Worm (Caenorhabditis elegans): Measurements from ENCODE around the gene srh-76.
A peak's percentile ranks its signal among the peaks of the same experiment; 100 is the strongest.

The srh-76 gene

DNA sequence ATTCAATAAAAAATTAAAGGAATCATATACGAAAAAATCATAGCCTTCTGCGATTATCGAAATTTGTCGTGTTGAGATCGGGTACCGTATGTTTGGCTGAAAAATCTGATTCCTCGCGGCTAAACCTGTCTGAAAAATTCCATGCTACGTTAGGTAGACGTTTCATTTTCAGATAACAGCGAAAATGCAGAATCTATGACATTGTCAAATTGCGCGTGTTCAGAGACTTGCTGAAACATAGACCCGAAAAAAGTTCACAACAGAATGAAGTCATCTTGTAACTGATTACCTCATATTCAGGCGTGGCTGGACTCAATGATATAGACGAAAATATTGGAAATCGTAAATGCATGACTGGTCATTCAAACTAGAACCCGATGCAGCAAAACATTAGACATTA is at the start of gene srh-76:
Gene srh-76, plus strand, starts transcription at position 301 of the 400 bp plus-strand sequence.
- TF ChIP-seq Y116A8C.19 (tag; optimal IDR thresholded peaks at IDR 0.05; ENCODE audit: borderline replicate concordance): no peak
- no peak for TF ChIP-seq alr-1 (tag; optimal IDR thresholded peaks at IDR 0.05; ENCODE audit: borderline replicate concordance)
- no peak for TF ChIP-seq egl-27 (tag; optimal IDR thresholded peaks at IDR 0.05)

DNA sequence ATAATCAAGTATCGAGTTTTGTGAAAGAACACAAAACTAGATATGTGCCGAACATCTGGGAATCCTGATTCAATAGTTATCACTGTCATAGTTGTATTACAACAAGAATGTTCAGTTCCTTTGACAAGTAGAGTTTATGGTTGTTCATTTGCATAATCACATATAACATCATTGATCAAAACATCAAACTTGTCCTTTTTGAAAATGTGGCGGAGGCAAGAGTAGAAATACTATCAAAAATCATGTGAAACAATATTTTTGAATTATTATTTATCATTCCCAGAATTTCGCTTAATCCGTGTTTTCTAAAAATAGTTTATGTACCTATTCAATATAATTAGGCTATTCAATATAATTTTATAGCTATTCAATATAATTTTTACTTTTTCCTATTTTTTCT is 48.3 kb upstream of the srh-76 start, which contains the start of gene F44E7.7:
Gene F44E7.7, minus strand, starts transcription at position 101 of the 400 bp plus-strand sequence.
- TF ChIP-seq C34B4.2 (tag; optimal IDR thresholded peaks at IDR 0.05) (no peak), lin-35 (GFP tag; optimal IDR thresholded peaks at IDR 0.05) (no peak), jun-1 (tag; optimal IDR thresholded peaks at IDR 0.05) (no peak), C04F5.9 (tag; optimal IDR thresholded peaks at IDR 0.05) (no peak), pag-3 (tag; optimal IDR thresholded peaks at IDR 0.05; ENCODE audit: borderline replicate concordance, insufficient read depth) (no peak), ets-5 (GFP tag; IDR thresholded peaks at IDR 0.05) (no peak), ceh-8 (GFP tag; optimal IDR thresholded peaks at IDR 0.05) (no peak), aly-2 (tag; optimal IDR thresholded peaks at IDR 0.05) (no peak), efl-3 (GFP tag; optimal IDR thresholded peaks at IDR 0.05) (no peak), ama-1 (optimal IDR thresholded peaks at IDR 0.05) (no peak)

DNA sequence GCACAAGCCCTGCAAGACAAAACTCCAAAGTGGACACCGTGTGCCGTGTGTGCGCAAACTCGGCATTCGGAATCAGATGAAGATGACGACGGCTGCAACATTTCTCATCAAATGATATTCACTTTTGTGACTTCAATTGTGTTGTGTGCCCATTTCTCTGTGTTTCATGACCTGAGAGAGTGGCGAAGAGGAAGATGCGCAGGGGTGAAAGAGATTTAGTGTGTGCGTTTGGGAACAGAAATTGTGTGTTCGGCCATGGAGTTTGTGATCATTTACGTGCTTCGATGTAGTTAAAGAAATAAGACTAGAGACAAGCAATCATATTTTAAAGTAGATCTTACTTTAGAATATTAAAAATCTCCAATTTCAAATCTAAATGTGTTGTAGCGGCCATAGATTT is 45.0 kb upstream of the srh-76 start:
- TF ChIP-seq unc-86 (tag; optimal IDR thresholded peaks at IDR 0.05) (no peak), nhr-85 (tag) (no peak), isw-1 (GFP tag; IDR thresholded peaks at IDR 0.05) (no peak), efl-1 (optimal IDR thresholded peaks at IDR 0.05) (no peak), efl-1 (GFP tag; optimal IDR thresholded peaks at IDR 0.05 in 1 of 2) (no peak), dpl-1 (GFP tag; optimal IDR thresholded peaks at IDR 0.05) (no peak), sup-37 (GFP tag; optimal IDR thresholded peaks at IDR 0.05) (no peak), elt-2 (tag; optimal IDR thresholded peaks at IDR 0.05) (no peak), aly-2 (tag; optimal IDR thresholded peaks at IDR 0.05) (no peak), lin-14 (GFP tag; optimal IDR thresholded peaks at IDR 0.05) (peak; percentile 62), nhr-20 (tag; optimal IDR thresholded peaks at IDR 0.05) (peak; percentile 0)

DNA sequence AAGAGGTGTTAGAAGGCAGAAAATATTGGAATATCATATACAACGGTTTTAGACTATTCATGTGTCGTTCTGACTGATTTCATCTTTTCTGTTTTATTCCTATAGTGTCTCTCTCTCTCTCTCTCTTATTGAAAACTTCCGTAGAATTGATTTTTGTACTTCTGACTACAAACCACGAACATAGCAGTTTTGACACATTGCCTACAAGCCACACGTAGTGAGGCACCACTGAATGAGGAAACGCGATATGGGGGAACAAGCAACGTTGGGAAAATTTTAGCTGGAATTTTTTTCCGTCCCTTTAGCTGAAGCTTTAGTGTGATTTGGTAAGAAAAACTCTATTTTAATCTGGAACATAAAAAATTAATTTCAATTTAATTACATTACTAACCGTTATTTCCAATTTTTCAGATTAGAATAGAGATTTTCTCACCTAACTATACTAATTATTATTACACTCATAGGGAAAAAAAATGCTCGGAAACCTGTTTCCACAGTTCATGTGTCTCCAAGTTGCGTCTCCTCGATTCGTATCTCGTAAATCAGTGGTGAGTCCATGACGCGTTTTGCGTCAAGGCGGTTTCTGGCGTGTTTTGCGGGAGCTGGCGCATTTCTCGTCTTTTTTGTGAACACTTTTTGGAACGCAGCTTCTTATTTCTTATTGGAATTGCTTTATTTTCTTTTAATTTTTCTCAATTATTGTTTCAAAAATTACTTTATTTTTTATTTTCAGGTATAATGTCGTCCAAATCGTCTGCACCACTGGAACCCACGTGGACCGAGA is 42.9 kb upstream of the srh-76 start, which contains the start of the genes nhr-142 and F44E7.9:
Gene nhr-142, minus strand, starts transcription at position 57 of the 784 bp plus-strand sequence.
Gene F44E7.9, plus strand, starts transcription at position 734 of the 784 bp plus-strand sequence.
- TF ChIP-seq rnt-1 (tag; optimal IDR thresholded peaks at IDR 0.05): peak; percentile 96
- TF ChIP-seq nhr-47 (tag; optimal IDR thresholded peaks at IDR 0.05): peak; percentile 92
- peak; percentile 87 for TF ChIP-seq fkh-8 (tag; optimal IDR thresholded peaks at IDR 0.05)
- TF ChIP-seq snu-23 (GFP tag; optimal IDR thresholded peaks at IDR 0.05): peak; percentile 89
- TF ChIP-seq C04F5.9 (tag; optimal IDR thresholded peaks at IDR 0.05): peak; percentile 57
- TF ChIP-seq efl-1 (optimal IDR thresholded peaks at IDR 0.05): peak; percentile 85 to 88
- TF ChIP-seq efl-1 (GFP tag; optimal IDR thresholded peaks at IDR 0.05 in 1 of 2): peak; percentile 76 to 98
- peak; percentile 81 to 86 for TF ChIP-seq lin-35 (GFP tag; optimal IDR thresholded peaks at IDR 0.05)
- peak; percentile 84 for TF ChIP-seq unc-86 (tag; optimal IDR thresholded peaks at IDR 0.05)
- peak; percentile 60 for TF ChIP-seq lin-39 (tag; optimal IDR thresholded peaks at IDR 0.05)
- TF ChIP-seq unc-30 (tag; optimal IDR thresholded peaks at IDR 0.05): no peak
- TF ChIP-seq zag-1 (tag; optimal IDR thresholded peaks at IDR 0.05): no peak
- TF ChIP-seq skn-1 (tag; optimal IDR thresholded peaks at IDR 0.05): peak; percentile 68
- peak in 2 of 6 experiments; percentile 42 to 78 for TF ChIP-seq elt-3 (tag; optimal IDR thresholded peaks at IDR 0.05)
- peak; percentile 91 for TF ChIP-seq lin-14 (GFP tag; optimal IDR thresholded peaks at IDR 0.05)
- no peak for TF ChIP-seq hlh-17 (GFP tag; optimal IDR thresholded peaks at IDR 0.05; ENCODE audit: borderline replicate concordance)
- peak; percentile 94 for TF ChIP-seq nhr-85 (tag)
- peak; percentile 71 for TF ChIP-seq nhr-77 (tag; optimal IDR thresholded peaks at IDR 0.05)
- no peak for TF ChIP-seq C34B4.2 (tag; optimal IDR thresholded peaks at IDR 0.05)
- TF ChIP-seq ets-5 (GFP tag; IDR thresholded peaks at IDR 0.05): no peak
- peak; percentile 76 for TF ChIP-seq lin-15B (tag; optimal IDR thresholded peaks at IDR 0.05)
- peak; percentile 92 for TF ChIP-seq nhr-71 (tag; optimal IDR thresholded peaks at IDR 0.05)
- peak; percentile 82 to 90 for TF ChIP-seq lsy-2 (tag; optimal IDR thresholded peaks at IDR 0.05)
- peak; percentile 70 for TF ChIP-seq lir-3 (tag; optimal IDR thresholded peaks at IDR 0.05; ENCODE audit: poor library complexity)
- TF ChIP-seq mep-1 (tag; optimal IDR thresholded peaks at IDR 0.05): peak; percentile 91
- TF ChIP-seq mdl-1 (tag; optimal IDR thresholded peaks at IDR 0.05): peak in 1 of 2 experiments; percentile 55
- TF ChIP-seq swsn-7 (tag; optimal IDR thresholded peaks at IDR 0.05): peak; percentile 84
- TF ChIP-seq Y116A8C.19 (tag; optimal IDR thresholded peaks at IDR 0.05; ENCODE audit: borderline replicate concordance): no peak
- TF ChIP-seq hlh-4 (tag; optimal IDR thresholded peaks at IDR 0.05): no peak
- TF ChIP-seq tbx-2 (tag; optimal IDR thresholded peaks at IDR 0.05): peak; percentile 85
- TF ChIP-seq elt-2 (tag; optimal IDR thresholded peaks at IDR 0.05): peak; percentile 42

All from whole organism, L1 larva.